Fruit fly (Drosophila melanogaster) whole organism, pupa: Measurements from ENCODE around the gene Top3alpha.

ENCODE experiments used
- CG10348 ChIP-seq: fragments of 200-800 bp; sonication (Bioruptor generic); IDR thresholded peaks from 2 replicates; pipeline ENCODE4 v1.3.6; 2022; ENCODE audit warnings: missing biosample characterization, missing genetic modification characterization
- CG12605 ChIP-seq: fragments of 200-800 bp; sonication (Bioruptor generic); IDR thresholded peaks from 2 replicates; pipeline ENCODE4 v1.3.6; 2022; ENCODE audit warnings: missing biosample characterization, missing genetic modification characterization
- CG13204 ChIP-seq: fragments of 200-800 bp; sonication (Bioruptor generic); optimal IDR thresholded peaks from 2 replicates; lab custom pipeline; 2018; ENCODE audit warnings: missing biosample characterization, mild to moderate bottlenecking, missing genetic modification characterization, moderate library complexity
- CG14655 ChIP-seq: fragments of 200-800 bp; sonication (Bioruptor generic); optimal IDR thresholded peaks from 3 replicates; lab custom pipeline; 2017; ENCODE audit warnings: mild to moderate bottlenecking, missing biosample characterization, missing genetic modification reagents, missing genetic modification characterization
- CG15710 ChIP-seq: fragments of 200-800 bp; sonication (Bioruptor generic); optimal IDR thresholded peaks from 2 replicates; lab custom pipeline; 2018; ENCODE audit warnings: missing biosample characterization, mild to moderate bottlenecking, missing genetic modification characterization, moderate library complexity
- CG17806 ChIP-seq: fragments of 200-800 bp; sonication (Bioruptor generic); optimal IDR thresholded peaks from 2 replicates; lab custom pipeline; 2018; ENCODE audit warnings: missing biosample characterization, mild to moderate bottlenecking, missing genetic modification characterization, moderate library complexity
- CG32121 ChIP-seq: fragments of 200-800 bp; sonication (Bioruptor generic); IDR thresholded peaks from 2 replicates; pipeline ENCODE4 v1.3.6; 2022; ENCODE audit warnings: missing biosample characterization, missing genetic modification characterization
- CG34367 ChIP-seq: fragments of 200-800 bp; sonication (Bioruptor generic); optimal IDR thresholded peaks from 2 replicates; lab custom pipeline; 2018; ENCODE audit warnings: missing biosample characterization, mild to moderate bottlenecking, missing genetic modification characterization
- CG4496 ChIP-seq: fragments of 200-800 bp; sonication (Bioruptor generic); IDR thresholded peaks from 3 replicates; pipeline ENCODE4 v1.3.6; 2022; ENCODE audit warnings: missing biosample characterization, missing genetic modification characterization
- CG8159 ChIP-seq: fragments of 200-800 bp; sonication (Bioruptor generic); optimal IDR thresholded peaks from 3 replicates; lab custom pipeline; 2018; ENCODE audit warnings: missing biosample characterization, mild to moderate bottlenecking, missing genetic modification characterization, moderate library complexity
- CG8301 ChIP-seq: fragments of 200-800 bp; sonication (Bioruptor generic); optimal IDR thresholded peaks from 2 replicates; lab custom pipeline; 2018; ENCODE audit warnings: missing biosample characterization, mild to moderate bottlenecking, missing genetic modification characterization
- CG9948 ChIP-seq: fragments of 200-800 bp; sonication (Bioruptor generic); optimal IDR thresholded peaks from 2 replicates; lab custom pipeline; 2018; ENCODE audit warnings: missing biosample characterization, mild to moderate bottlenecking, missing genetic modification characterization, moderate library complexity
- D1 ChIP-seq: fragments of 200-800 bp; sonication (Bioruptor generic); optimal IDR thresholded peaks from 2 replicates; lab custom pipeline; 2018; ENCODE audit warnings: missing biosample characterization, mild to moderate bottlenecking, missing genetic modification characterization, moderate library complexity
- EcR ChIP-seq: fragments of 200-800 bp; sonication (Bioruptor generic); optimal IDR thresholded peaks from 3 replicates; lab custom pipeline; 2019; ENCODE audit warnings: missing biosample characterization, missing genetic modification characterization, mild to moderate bottlenecking, moderate library complexity, missing genetic modification reagents
- Ets98B ChIP-seq: fragments of 200-800 bp; sonication (Bioruptor generic); IDR thresholded peaks from 2 replicates; pipeline ENCODE4 v1.3.6; 2022; ENCODE audit warnings: missing biosample characterization, missing genetic modification characterization
- Pif1A ChIP-seq: fragments of 200-800 bp; sonication (Bioruptor generic); optimal IDR thresholded peaks from 3 replicates; lab custom pipeline; 2016; ENCODE audit warnings: missing biosample characterization, missing genetic modification characterization
- Pif1B ChIP-seq: fragments of 200-800 bp; sonication (Bioruptor generic); optimal IDR thresholded peaks from 3 replicates; lab custom pipeline; 2016; ENCODE audit warnings: missing biosample characterization, missing genetic modification characterization
- Snoo ChIP-seq: fragments of 200-800 bp; sonication (Bioruptor generic); optimal IDR thresholded peaks from 3 replicates; lab custom pipeline; 2017; ENCODE audit warnings: missing biosample characterization, mild to moderate bottlenecking, missing genetic modification characterization, inconsistent platforms
- fd96Ca ChIP-seq: fragments of 200-800 bp; sonication (Bioruptor generic); IDR thresholded peaks from 3 replicates; pipeline ENCODE4 v1.3.6; 2022; ENCODE audit warnings: missing biosample characterization, missing genetic modification characterization
- gl ChIP-seq: fragments of 200-800 bp; sonication (Bioruptor generic); optimal IDR thresholded peaks from 2 replicates; lab custom pipeline; 2018; ENCODE audit warnings: missing biosample characterization, mild to moderate bottlenecking, missing genetic modification characterization
- rn ChIP-seq: fragments of 200-800 bp; sonication (Bioruptor generic); IDR thresholded peaks from 2 replicates; pipeline ENCODE4 v1.3.6; 2022; ENCODE audit warnings: missing biosample characterization, missing genetic modification characterization

The Top3alpha gene

DNA sequence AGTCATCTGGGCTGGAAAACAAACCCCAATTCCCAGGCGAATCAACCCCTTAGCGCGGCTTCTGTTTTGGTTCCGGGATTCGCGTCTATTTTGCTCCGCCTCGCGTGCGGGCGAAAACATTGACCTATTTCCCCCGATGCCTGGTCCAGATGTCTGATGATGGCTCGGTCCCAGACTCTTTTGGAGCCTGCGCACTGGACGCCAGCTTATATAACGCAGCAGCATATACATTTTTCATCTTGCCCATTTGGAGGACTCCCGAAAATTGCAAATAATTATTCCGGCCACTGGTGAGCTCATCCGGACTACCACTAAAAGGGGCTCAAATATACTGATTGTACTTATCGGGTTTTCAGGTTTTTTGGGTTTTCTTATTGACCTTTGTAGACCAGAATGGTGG, 18.1 kb downstream of the Top3alpha start:
- no peak for TF ChIP-seq CG10348 (GFP tag; lab: Robert Waterston, UW)

DNA sequence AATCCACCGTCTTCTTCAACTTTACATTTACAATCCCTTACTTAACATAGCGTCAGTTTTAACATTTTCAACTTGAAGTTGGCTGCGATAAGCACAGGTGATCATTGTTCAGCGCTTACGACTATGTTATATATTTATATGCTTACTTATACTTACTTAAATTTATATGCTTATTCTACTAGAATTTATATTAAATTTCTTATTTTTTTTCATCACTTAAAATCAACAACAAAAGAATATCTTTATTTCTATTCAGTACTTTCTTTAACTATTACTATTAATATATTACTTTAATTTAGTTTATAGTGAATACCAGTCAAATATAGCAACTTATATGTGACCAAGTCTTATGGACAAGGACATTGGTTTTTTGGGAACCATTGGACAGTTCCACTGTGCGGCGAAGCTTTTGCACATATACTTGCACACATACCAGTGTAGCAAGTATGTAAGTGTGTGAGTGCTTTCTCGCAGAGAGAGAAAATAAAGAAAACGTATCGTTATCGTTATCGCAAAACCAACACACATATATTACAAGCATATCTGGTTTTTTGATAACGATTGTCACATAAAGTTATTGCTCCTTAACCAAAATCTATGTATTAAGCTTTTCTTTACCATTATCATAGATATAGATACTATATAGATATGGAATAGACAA, 19.3 kb downstream of the Top3alpha start, which contains the start of gene Hasp:
Hasp (minus strand) TSS at position 51 of the 661 bp plus-strand sequence.
- no peak for TF ChIP-seq CG9948 (tag; lab: Kevin White, UChicago)
- TF ChIP-seq D1 (tag; lab: Kevin White, UChicago), result no peak
- peak; percentile 13 for TF ChIP-seq Pif1B (GFP tag; lab: Kevin White, UChicago)
- TF ChIP-seq EcR (GFP tag; lab: Kevin White, UChicago), result no peak
- no peak for TF ChIP-seq CG14655 (GFP tag; lab: Kevin White, UChicago)
- peak; percentile 18 for TF ChIP-seq CG15710 (tag; lab: Kevin White, UChicago)
- no peak for TF ChIP-seq Snoo
- peak; percentile 13; the same call in 1 of the 3 replicates for TF ChIP-seq CG4496
- TF ChIP-seq CG10348 (GFP tag; lab: Robert Waterston, UW), result no peak
- no peak for TF ChIP-seq CG32121
- TF ChIP-seq Ets98B (GFP tag; lab: Robert Waterston, UW), result peak; percentile 21
- TF ChIP-seq gl (tag; lab: Kevin White, UChicago), result no peak
- TF ChIP-seq CG13204 (GFP tag; lab: Kevin White, UChicago), result no peak

DNA sequence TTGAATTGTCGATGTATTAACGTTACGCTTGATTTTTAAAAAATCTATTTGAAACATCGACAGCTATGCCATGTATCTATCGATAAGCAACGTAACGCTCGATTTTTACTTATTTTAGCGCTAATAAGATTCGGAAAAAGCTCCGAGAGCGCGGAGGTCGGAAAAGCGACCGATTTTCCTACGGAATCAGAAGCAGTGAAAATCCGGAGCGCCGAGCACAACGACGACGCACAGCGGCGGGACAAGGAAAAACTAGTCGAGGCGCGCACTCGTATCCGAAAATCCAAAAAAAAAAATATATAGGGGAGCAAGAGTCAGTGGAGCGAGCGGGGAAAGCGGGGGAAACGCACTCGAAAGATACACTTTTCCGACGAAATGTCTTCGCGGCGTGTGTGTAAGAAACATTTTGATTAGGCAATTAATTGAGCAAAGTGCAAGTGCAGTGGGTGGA, 20.7 kb downstream of the Top3alpha start, which contains the start of gene CG10132:
CG10132 (plus strand) TSS at position 189 of the 451 bp plus-strand sequence.
- TF ChIP-seq CG32121 (peak; percentile 44; the same call in 1 of the 2 replicates), fd96Ca (GFP tag; lab: Robert Waterston, UW) (peak; percentile 11; the same call in 1 of the 3 replicates), CG4496 (no peak)
- TF ChIP-seq, all 21 proteins: peak for 2

DNA sequence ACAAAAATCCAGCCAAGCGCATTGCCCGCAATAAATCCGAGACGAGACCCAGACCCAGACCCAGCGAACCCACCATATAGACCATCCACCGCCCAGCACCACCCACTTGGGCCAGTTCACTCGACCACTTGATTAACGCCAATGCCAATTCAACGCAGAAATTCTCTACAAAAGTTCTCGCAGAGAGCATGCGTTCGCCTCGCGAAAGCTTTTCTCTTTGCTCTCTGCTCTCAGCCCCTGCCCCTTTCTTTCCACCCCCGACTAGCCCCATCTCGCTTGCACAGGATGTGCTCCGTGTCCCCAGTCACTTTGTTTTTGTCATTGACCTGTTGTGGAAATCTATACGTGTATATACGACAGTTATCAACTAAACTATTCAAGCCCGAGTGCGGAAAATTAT, 21.6 kb downstream of the Top3alpha start:
- TF ChIP-seq CG32121 (no peak), CG15710 (tag; lab: Kevin White, UChicago) (no peak), Snoo (no peak), CG8301 (tag; lab: Kevin White, UChicago) (no peak), Pif1A (GFP tag; lab: Kevin White, UChicago) (no peak), CG8159 (tag; lab: Kevin White, UChicago) (no peak), fd96Ca (GFP tag; lab: Robert Waterston, UW) (no peak), CG13204 (GFP tag; lab: Kevin White, UChicago) (no peak), CG34367 (no peak), CG14655 (GFP tag; lab: Kevin White, UChicago) (no peak)

DNA sequence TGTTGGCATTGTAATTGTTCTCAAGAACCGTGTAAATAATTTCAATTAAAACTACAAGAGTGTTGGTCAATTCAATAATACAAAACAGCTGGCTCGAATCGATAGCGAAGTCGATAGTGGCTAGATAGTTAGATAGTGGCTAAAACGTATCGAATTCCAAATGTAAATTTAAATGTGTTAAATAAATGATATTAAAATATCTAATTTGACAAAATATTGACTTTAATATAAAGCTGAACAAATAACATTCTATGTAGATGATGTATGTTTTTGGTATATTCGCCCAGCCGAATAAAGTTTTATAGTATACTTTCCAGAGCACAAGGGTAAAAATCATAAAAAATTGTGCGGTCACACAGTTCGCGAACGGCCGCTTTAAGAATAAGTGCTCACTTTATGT, 28.3 kb downstream of the Top3alpha start, which contains the start of the genes Dpm1 and CG10137:
Dpm1 (minus strand) TSS at position 53 of the 400 bp plus-strand sequence.
CG10137 (plus strand) TSS at position 371 of the 400 bp plus-strand sequence.
- TF ChIP-seq CG8159 (tag; lab: Kevin White, UChicago) (no peak), Pif1A (GFP tag; lab: Kevin White, UChicago) (no peak), CG9948 (tag; lab: Kevin White, UChicago) (no peak), CG13204 (GFP tag; lab: Kevin White, UChicago) (no peak), Snoo (no peak), CG4496 (no peak), CG14655 (GFP tag; lab: Kevin White, UChicago) (no peak), rn (GFP tag; lab: Robert Waterston, UW) (no peak), CG10348 (GFP tag; lab: Robert Waterston, UW) (no peak), CG8301 (tag; lab: Kevin White, UChicago) (no peak), Ets98B (GFP tag; lab: Robert Waterston, UW) (no peak), Pif1B (GFP tag; lab: Kevin White, UChicago) (no peak), D1 (tag; lab: Kevin White, UChicago) (no peak), CG17806 (tag; lab: Kevin White, UChicago) (no peak), CG32121 (no peak), CG12605 (GFP tag; lab: Robert Waterston, UW) (no peak), CG34367 (no peak), fd96Ca (GFP tag; lab: Robert Waterston, UW) (no peak)

DNA sequence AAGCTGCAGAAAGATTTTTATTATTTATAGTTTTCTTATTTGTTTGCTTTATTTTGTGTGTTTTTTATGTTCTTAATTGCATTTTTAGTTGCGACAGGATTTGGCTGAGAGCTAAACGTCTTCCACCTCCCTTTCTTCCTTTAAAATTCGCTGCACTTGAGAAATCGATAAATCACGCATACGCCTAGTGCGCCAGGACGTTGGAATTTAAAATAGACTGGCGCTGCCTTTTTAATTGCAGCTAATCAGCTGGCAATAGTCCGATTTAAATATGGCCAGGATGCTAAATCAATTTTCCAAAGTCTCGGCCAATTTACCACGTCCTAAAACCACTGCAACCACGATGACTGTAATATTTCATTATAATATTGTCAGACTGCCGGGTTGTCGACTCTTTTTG, 28.9 kb downstream of the Top3alpha start:
- no peak for TF ChIP-seq CG12605 (GFP tag; lab: Robert Waterston, UW)
- no peak for TF ChIP-seq CG13204 (GFP tag; lab: Kevin White, UChicago)
- no peak for TF ChIP-seq Pif1A (GFP tag; lab: Kevin White, UChicago)
- no peak for TF ChIP-seq D1 (tag; lab: Kevin White, UChicago)
- no peak for TF ChIP-seq Snoo
- TF ChIP-seq CG34367, result no peak
- TF ChIP-seq rn (GFP tag; lab: Robert Waterston, UW), result no peak
- no peak for TF ChIP-seq Pif1B (GFP tag; lab: Kevin White, UChicago)

DNA sequence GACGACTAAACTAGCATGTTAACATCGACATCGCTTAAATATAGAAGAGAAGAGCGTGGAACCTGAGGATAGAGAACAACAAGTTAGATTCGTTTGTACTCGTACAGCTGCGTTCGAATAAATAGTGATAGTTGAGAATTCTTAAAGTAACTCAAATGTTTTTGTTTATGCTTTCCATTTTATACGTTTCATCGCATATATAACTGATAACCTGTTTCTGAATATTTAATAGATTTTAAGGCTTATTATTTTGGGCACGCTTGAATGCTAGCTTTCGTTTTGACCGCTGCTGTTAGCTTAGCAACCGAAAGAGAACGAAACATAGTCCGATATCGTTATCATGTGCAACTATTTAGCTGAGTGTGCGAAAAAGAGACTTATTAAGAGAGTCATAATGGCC, 30.3 kb downstream of the Top3alpha start:
- TF ChIP-seq CG32121, result peak; percentile 99
- peak; percentile 98 for TF ChIP-seq Pif1B (GFP tag; lab: Kevin White, UChicago)
- TF ChIP-seq CG14655 (GFP tag; lab: Kevin White, UChicago), result peak; percentile 99
- TF ChIP-seq CG8301 (tag; lab: Kevin White, UChicago), result peak; percentile 100
- peak; percentile 97 for TF ChIP-seq CG9948 (tag; lab: Kevin White, UChicago)
- TF ChIP-seq gl (tag; lab: Kevin White, UChicago), result peak; percentile 91
- TF ChIP-seq CG8159 (tag; lab: Kevin White, UChicago), result peak; percentile 94
- peak; percentile 99 for TF ChIP-seq fd96Ca (GFP tag; lab: Robert Waterston, UW)
- TF ChIP-seq CG13204 (GFP tag; lab: Kevin White, UChicago), result peak; percentile 88
- TF ChIP-seq Pif1A (GFP tag; lab: Kevin White, UChicago), result peak; percentile 98
- peak; percentile 95 for TF ChIP-seq CG34367
- peak; percentile 97 for TF ChIP-seq rn (GFP tag; lab: Robert Waterston, UW)
- TF ChIP-seq D1 (tag; lab: Kevin White, UChicago), result no peak
- TF ChIP-seq CG4496, result peak; percentile 99
- TF ChIP-seq CG17806 (tag; lab: Kevin White, UChicago), result peak; percentile 97
- TF ChIP-seq Ets98B (GFP tag; lab: Robert Waterston, UW), result peak; percentile 99
- TF ChIP-seq CG10348 (GFP tag; lab: Robert Waterston, UW), result peak; percentile 96
- peak; percentile 97 for TF ChIP-seq CG15710 (tag; lab: Kevin White, UChicago)
- TF ChIP-seq Snoo, result peak; percentile 70
- TF ChIP-seq CG12605 (GFP tag; lab: Robert Waterston, UW), result peak; percentile 99
- TF ChIP-seq EcR (GFP tag; lab: Kevin White, UChicago), result peak; percentile 30
- TF ChIP-seq, all 21 proteins: peak for 20
